Fruit fly (Drosophila melanogaster): ENCODE measurements around the gene Gycbeta100B.

Gene Gycbeta100B

dm6 chr3R:31222125-31222889, 88.1 kb downstream of the Gycbeta100B start:
- TF ChIP-seq CG17801 (GFP tag; optimal IDR thresholded peaks at IDR 0.05; ENCODE audit: partially characterized antibody): no peak

dm6 chr3R:31222890-31223569, 88.8 kb downstream of the Gycbeta100B start:
- TF ChIP-seq CG17801 (GFP tag; optimal IDR thresholded peaks at IDR 0.05; ENCODE audit: partially characterized antibody): no peak

dm6 chr3R:31223971-31224860, 90.0 kb downstream of the Gycbeta100B start:
- no peak for TF ChIP-seq CG17801 (GFP tag; optimal IDR thresholded peaks at IDR 0.05; ENCODE audit: partially characterized antibody)

DNA sequence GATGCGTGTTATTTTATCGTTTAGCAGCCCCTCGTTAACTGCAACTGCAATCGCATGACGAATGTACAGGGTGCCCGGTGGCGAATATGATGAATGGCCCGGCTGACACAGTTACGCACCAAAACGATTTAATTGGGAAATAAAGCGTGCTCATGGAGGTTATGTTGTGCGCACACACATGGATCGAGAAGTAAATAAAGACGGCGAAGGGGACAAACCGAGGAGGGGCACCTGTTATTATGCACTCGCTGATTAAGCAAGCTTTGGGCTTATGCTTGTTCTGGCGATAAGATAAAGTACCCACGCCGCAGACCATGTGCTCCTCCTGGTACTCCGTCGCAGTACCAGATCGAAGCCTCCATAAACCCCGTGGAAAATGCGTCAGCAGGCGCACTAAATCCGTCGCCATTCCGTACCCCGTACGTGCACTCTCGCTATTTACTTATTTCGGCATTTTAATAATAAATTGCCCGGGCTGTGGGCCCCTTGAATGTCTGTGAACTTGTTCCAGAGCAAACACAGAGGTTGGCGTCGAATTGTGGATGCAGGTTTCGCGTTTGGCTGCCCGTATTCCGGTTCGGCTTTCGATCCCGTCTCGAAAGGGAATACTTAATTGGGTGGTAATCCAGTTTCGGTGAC, 91.0 kb downstream of the Gycbeta100B start:
- no peak for TF ChIP-seq CG17801 (GFP tag; optimal IDR thresholded peaks at IDR 0.05; ENCODE audit: partially characterized antibody)
